Worm (Caenorhabditis elegans) whole organism, early embryonic: Measurements from ENCODE around the gene R11D1.1.

Experiments used
- B0310.2 ChIP-seq: sonication (generic microtip); optimal IDR thresholded peaks from 2 replicates; lab custom pipeline; 2016; ENCODE audit warnings: mild to moderate bottlenecking, missing genetic modification characterization, missing compliant biosample characterization
- F13C5.2 ChIP-seq: sonication (generic microtip); optimal IDR thresholded peaks from 2 replicates; lab custom pipeline; 2017; ENCODE audit warnings: mild to moderate bottlenecking, missing genetic modification characterization, inconsistent platforms, missing compliant biosample characterization
- aly-1 ChIP-seq: sonication (generic microtip); optimal IDR thresholded peaks from 2 replicates; lab custom pipeline; 2016; ENCODE audit warnings: missing genetic modification characterization, missing compliant biosample characterization
- ama-1 ChIP-seq: fragments of 150-350 bp; optimal IDR thresholded peaks from 2 replicates; lab custom pipeline; 2014
- ceh-13 ChIP-seq: fragments of 200-800 bp; sonication (Bioruptor generic); optimal IDR thresholded peaks from 2 replicates; lab custom pipeline; 2018; ENCODE audit warnings: mild to moderate bottlenecking, missing genetic modification characterization, missing compliant biosample characterization
- ceh-36 ChIP-seq: sonication (generic microtip); optimal IDR thresholded peaks from 2 replicates; lab custom pipeline; 2016; ENCODE audit warnings: missing genetic modification characterization, inconsistent platforms, missing compliant biosample characterization
- ets-7 ChIP-seq: sonication (generic microtip); optimal IDR thresholded peaks from 2 replicates; lab custom pipeline; 2016; ENCODE audit warnings: missing genotype, missing genetic modification characterization, missing compliant biosample characterization
- flt-1 ChIP-seq: fragments of 200-800 bp; sonication (Bioruptor generic); IDR thresholded peaks from 2 replicates; pipeline ENCODE4 v1.3.6; 2022; ENCODE audit warnings: missing genetic modification characterization, missing compliant biosample characterization
- hmbx-1 ChIP-seq: sonication (generic microtip); optimal IDR thresholded peaks from 2 replicates; lab custom pipeline; 2016; ENCODE audit warnings: mild to moderate bottlenecking, missing genetic modification characterization, missing compliant biosample characterization
- hmg-4 ChIP-seq: fragments of 200-800 bp; sonication (Bioruptor generic); optimal IDR thresholded peaks from 2 replicates; lab custom pipeline; 2018; ENCODE audit warnings: mild to moderate bottlenecking, missing genetic modification characterization, missing compliant biosample characterization
- hnd-1 ChIP-seq: sonication (generic microtip); optimal IDR thresholded peaks from 2 replicates; lab custom pipeline; 2016; ENCODE audit warnings: missing genetic modification characterization, missing compliant biosample characterization
- pes-1 ChIP-seq: fragments of 200-800 bp; sonication (Bioruptor generic); IDR thresholded peaks from 2 replicates; pipeline ENCODE4 v1.3.6; 2022; ENCODE audit warnings: missing genetic modification reagents, missing genetic modification characterization, missing compliant biosample characterization
- scrt-1 ChIP-seq: fragments of 200-800 bp; sonication (Bioruptor generic); IDR thresholded peaks from 2 replicates; pipeline ENCODE4 v1.3.6; 2022; ENCODE audit warnings: missing genetic modification characterization, missing compliant biosample characterization
- sea-1 ChIP-seq: fragments of 200-800 bp; sonication (Bioruptor generic); conservative IDR thresholded peaks from 2 replicates; pipeline ENCODE4 v1.3.6; 2022; ENCODE audit warnings: missing genetic modification characterization, missing compliant biosample characterization
- tbx-11 ChIP-seq: fragments of 200-800 bp; sonication (Bioruptor generic); IDR thresholded peaks from 2 replicates; pipeline ENCODE4 v1.3.6; 2022; ENCODE audit warnings: missing genetic modification characterization, missing compliant biosample characterization
- tbx-37 ChIP-seq: fragments of 200-800 bp; sonication (Bioruptor generic); conservative IDR thresholded peaks from 2 replicates; pipeline ENCODE4 v1.3.6; 2022; ENCODE audit warnings: missing genetic modification reagents, missing genetic modification characterization, missing compliant biosample characterization
- tra-4 ChIP-seq: sonication (generic microtip); optimal IDR thresholded peaks from 2 replicates; lab custom pipeline; 2017; ENCODE audit warnings: missing genetic modification characterization, missing compliant biosample characterization

The R11D1.1 gene

ce11 chrV:12667926-12668325, 36.3 kb upstream of the R11D1.1 start, which contains the start of gene W05B10.4:
TSS of gene W05B10.4 (plus strand) at chrV:12668226.
- TF ChIP-seq pes-1 (GFP tag; lab: Robert Waterston, UW) (no peak), tbx-37 (GFP tag; lab: Robert Waterston, UW) (no peak), ceh-36 (no peak), sea-1 (GFP tag; lab: Robert Waterston, UW) (no peak), aly-1 (tag; lab: Kevin White, UChicago) (no peak), hmg-4 (GFP tag; lab: Kevin White, UChicago) (no peak), ets-7 (tag; lab: Kevin White, UChicago) (no peak), hnd-1 (tag; lab: Kevin White, UChicago) (no peak), tra-4 (tag; lab: Kevin White, UChicago) (no peak), ama-1 (lab: Kevin White, UChicago) (no peak), B0310.2 (no peak), F13C5.2 (tag; lab: Kevin White, UChicago) (no peak), tbx-11 (GFP tag; lab: Robert Waterston, UW) (no peak), flt-1 (GFP tag; lab: Robert Waterston, UW) (no peak), ceh-13 (no peak), hmbx-1 (tag; lab: Kevin White, UChicago) (no peak), scrt-1 (GFP tag; lab: Robert Waterston, UW) (no peak)

- TF ChIP-seq F13C5.2 (tag; lab: Kevin White, UChicago) (no peak), hnd-1 (tag; lab: Kevin White, UChicago) (no peak), B0310.2 (no peak), pes-1 (GFP tag; lab: Robert Waterston, UW) (no peak), ama-1 (lab: Kevin White, UChicago) (no peak), hmbx-1 (tag; lab: Kevin White, UChicago) (no peak), tra-4 (tag; lab: Kevin White, UChicago) (no peak), tbx-11 (GFP tag; lab: Robert Waterston, UW) (no peak), flt-1 (GFP tag; lab: Robert Waterston, UW) (no peak), sea-1 (GFP tag; lab: Robert Waterston, UW) (no peak), hmg-4 (GFP tag; lab: Kevin White, UChicago) (no peak), aly-1 (tag; lab: Kevin White, UChicago) (no peak), ceh-13 (no peak), ets-7 (tag; lab: Kevin White, UChicago) (no peak), tbx-37 (GFP tag; lab: Robert Waterston, UW) (no peak), ceh-36 (no peak), scrt-1 (GFP tag; lab: Robert Waterston, UW) (no peak)
Observed at ce11 chrV:12670607-12671006, 33.6 kb upstream of the R11D1.1 start, which contains the start of gene srx-116. TSS of gene srx-116 (plus strand) at chrV:12670907.

- no peak for TF ChIP-seq hmbx-1 (tag; lab: Kevin White, UChicago)
Observed at ce11 chrV:12673745-12674144, 30.4 kb upstream of the R11D1.1 start.

- TF ChIP-seq B0310.2 = no peak
- TF ChIP-seq tbx-37 (GFP tag; lab: Robert Waterston, UW) = no peak
- TF ChIP-seq tra-4 (tag; lab: Kevin White, UChicago) = no peak
- TF ChIP-seq hmg-4 (GFP tag; lab: Kevin White, UChicago) = no peak
- TF ChIP-seq ceh-36 = no peak
- no peak for TF ChIP-seq sea-1 (GFP tag; lab: Robert Waterston, UW)
- no peak for TF ChIP-seq aly-1 (tag; lab: Kevin White, UChicago)
- no peak for TF ChIP-seq flt-1 (GFP tag; lab: Robert Waterston, UW)
- TF ChIP-seq ets-7 (tag; lab: Kevin White, UChicago) = no peak
- TF ChIP-seq hmbx-1 (tag; lab: Kevin White, UChicago) = no peak
- TF ChIP-seq ama-1 (lab: Kevin White, UChicago) = no peak
- TF ChIP-seq hnd-1 (tag; lab: Kevin White, UChicago) = no peak
- no peak for TF ChIP-seq ceh-13
- no peak for TF ChIP-seq tbx-11 (GFP tag; lab: Robert Waterston, UW)
- TF ChIP-seq F13C5.2 (tag; lab: Kevin White, UChicago) = no peak
- no peak for TF ChIP-seq scrt-1 (GFP tag; lab: Robert Waterston, UW)
- TF ChIP-seq pes-1 (GFP tag; lab: Robert Waterston, UW) = no peak
Observed at ce11 chrV:12676299-12676698, 27.9 kb upstream of the R11D1.1 start.

- TF ChIP-seq tra-4 (tag; lab: Kevin White, UChicago) = no peak
Observed at ce11 chrV:12679292-12679691, 24.9 kb upstream of the R11D1.1 start.

ce11 chrV:12679807-12680206, 24.4 kb upstream of the R11D1.1 start, which contains the start of gene frpr-15:
TSS of gene frpr-15 (plus strand) at chrV:12680107.
- TF ChIP-seq tbx-37 (GFP tag; lab: Robert Waterston, UW) = no peak
- no peak for TF ChIP-seq ceh-36
- no peak for TF ChIP-seq ceh-13
- TF ChIP-seq pes-1 (GFP tag; lab: Robert Waterston, UW) = no peak
- TF ChIP-seq hnd-1 (tag; lab: Kevin White, UChicago) = no peak
- TF ChIP-seq hmg-4 (GFP tag; lab: Kevin White, UChicago) = no peak
- no peak for TF ChIP-seq flt-1 (GFP tag; lab: Robert Waterston, UW)
- TF ChIP-seq F13C5.2 (tag; lab: Kevin White, UChicago) = no peak
- no peak for TF ChIP-seq ama-1 (lab: Kevin White, UChicago)
- TF ChIP-seq ets-7 (tag; lab: Kevin White, UChicago) = no peak
- TF ChIP-seq B0310.2 = no peak
- TF ChIP-seq scrt-1 (GFP tag; lab: Robert Waterston, UW) = no peak
- no peak for TF ChIP-seq tra-4 (tag; lab: Kevin White, UChicago)
- no peak for TF ChIP-seq tbx-11 (GFP tag; lab: Robert Waterston, UW)
- no peak for TF ChIP-seq sea-1 (GFP tag; lab: Robert Waterston, UW)
- TF ChIP-seq aly-1 (tag; lab: Kevin White, UChicago) = no peak
- no peak for TF ChIP-seq hmbx-1 (tag; lab: Kevin White, UChicago)

ce11 chrV:12683205-12683604, 21.0 kb upstream of the R11D1.1 start:
- TF ChIP-seq ets-7 (tag; lab: Kevin White, UChicago) (no peak), F13C5.2 (tag; lab: Kevin White, UChicago) (no peak), hmg-4 (GFP tag; lab: Kevin White, UChicago) (no peak), ama-1 (lab: Kevin White, UChicago) (no peak), tbx-11 (GFP tag; lab: Robert Waterston, UW) (no peak), flt-1 (GFP tag; lab: Robert Waterston, UW) (no peak), sea-1 (GFP tag; lab: Robert Waterston, UW) (no peak), tbx-37 (GFP tag; lab: Robert Waterston, UW) (no peak), hnd-1 (tag; lab: Kevin White, UChicago) (no peak), aly-1 (tag; lab: Kevin White, UChicago) (no peak), scrt-1 (GFP tag; lab: Robert Waterston, UW) (no peak), tra-4 (tag; lab: Kevin White, UChicago) (no peak), ceh-13 (no peak), hmbx-1 (tag; lab: Kevin White, UChicago) (no peak), pes-1 (GFP tag; lab: Robert Waterston, UW) (no peak), B0310.2 (no peak), ceh-36 (no peak)
